Worm (Caenorhabditis elegans): ENCODE measurements around the gene Y37E11B.7.

The Y37E11B.7 gene

ce11 chrIV:3613022-3613605 is 13.2 kb upstream of the Y37E11B.7 start, which contains the start of gene ltah-1.2:
Gene ltah-1.2, minus strand, starts transcription at chrIV:3613072.
- TF ChIP-seq egl-43 (GFP tag; IDR thresholded peaks at IDR 0.05) (0 out of 2 replicates have a peak, but pooled peaks have one; percentile 40), nhr-77 (tag; optimal IDR thresholded peaks at IDR 0.05) (peak; percentile 5), F44E2.7 (GFP tag; IDR thresholded peaks at IDR 0.05) (no peak), tra-1 (GFP tag; IDR thresholded peaks at IDR 0.05) (peak; percentile 70; the same call in 1 of the 2 replicates), F10B5.3 (tag; optimal IDR thresholded peaks at IDR 0.05) (no peak), hlh-30 (tag; optimal IDR thresholded peaks at IDR 0.05; ENCODE audit: insufficient read depth) (peak; percentile 56), set-16 (GFP tag; IDR thresholded peaks at IDR 0.05) (peak; percentile 52), nhr-28 (tag; optimal IDR thresholded peaks at IDR 0.05) (peak; percentile 31), Y75B8A.6 (GFP tag; IDR thresholded peaks at IDR 0.05) (no peak), nhr-11 (tag; optimal IDR thresholded peaks at IDR 0.05) (no peak), ztf-11 (tag; optimal IDR thresholded peaks at IDR 0.05) (no peak), dve-1 (tag; optimal IDR thresholded peaks at IDR 0.05; ENCODE audit: insufficient read depth) (peak; percentile 34), daf-16 (GFP tag; optimal IDR thresholded peaks at IDR 0.05) (no peak), daf-16 (tag; optimal IDR thresholded peaks at IDR 0.05) (peak; percentile 11), zip-2 (tag; optimal IDR thresholded peaks at IDR 0.05) (no peak), nhr-102 (tag; optimal IDR thresholded peaks at IDR 0.05) (peak; percentile 30), dmd-6 (GFP tag; IDR thresholded peaks at IDR 0.05) (peak; percentile 93), ceh-20 (GFP tag; IDR thresholded peaks at IDR 0.05) (0 out of 2 replicates have a peak, but pooled peaks have one; percentile 65), mdt-29 (GFP tag; IDR thresholded peaks at IDR 0.05) (peak; percentile 54; the same call in 1 of the 2 replicates), ctbp-1 (GFP tag; IDR thresholded peaks at IDR 0.05) (peak; percentile 40; the same call in 1 of the 2 replicates), lin-39 (tag; optimal IDR thresholded peaks at IDR 0.05) (no peak), T26A8.4 (GFP tag; IDR thresholded peaks at IDR 0.05) (0 out of 2 replicates have a peak, but pooled peaks have one; percentile 7), php-3 (GFP tag; IDR thresholded peaks at IDR 0.05) (peak; percentile 93), nhr-41 (GFP tag; IDR thresholded peaks at IDR 0.05) (0 out of 2 replicates have a peak, but pooled peaks have one; percentile 25), pqm-1 (tag; optimal IDR thresholded peaks at IDR 0.05) (peak; percentile 64), hlh-11 (tag; optimal IDR thresholded peaks at IDR 0.05) (peak; percentile 86), ZK546.5 (tag; optimal IDR thresholded peaks at IDR 0.05) (no peak), nhr-25 (tag; optimal IDR thresholded peaks at IDR 0.05; ENCODE audit: borderline replicate concordance, insufficient read depth) (no peak), hmg-1.1 (GFP tag; IDR thresholded peaks at IDR 0.05) (no peak), nhr-48 (tag; optimal IDR thresholded peaks at IDR 0.05) (peak; percentile 40), nhr-237 (tag; optimal IDR thresholded peaks at IDR 0.05) (no peak), lin-1 (GFP tag; IDR thresholded peaks at IDR 0.05) (no peak)

ce11 chrIV:3611845-3612244 is 11.9 kb upstream of the Y37E11B.7 start:
- TF ChIP-seq aly-2 (tag; optimal IDR thresholded peaks at IDR 0.05) (no peak), hlh-30 (tag; optimal IDR thresholded peaks at IDR 0.05; ENCODE audit: insufficient read depth) (peak; percentile 80), set-16 (GFP tag; IDR thresholded peaks at IDR 0.05) (peak; percentile 49; the same call in 1 of the 2 replicates), F37D6.2 (tag; optimal IDR thresholded peaks at IDR 0.05) (no peak), ceh-44 (GFP tag; IDR thresholded peaks at IDR 0.05) (no peak), nhr-42 (GFP tag; IDR thresholded peaks at IDR 0.05) (peak; percentile 59; the same call in 1 of the 2 replicates), F44E2.7 (GFP tag; IDR thresholded peaks at IDR 0.05) (no peak), mdt-29 (GFP tag; IDR thresholded peaks at IDR 0.05) (peak; percentile 65), spr-1 (tag; optimal IDR thresholded peaks at IDR 0.05) (peak; percentile 39), R02D3.7 (tag; optimal IDR thresholded peaks at IDR 0.05) (no peak), nhr-102 (tag; optimal IDR thresholded peaks at IDR 0.05) (peak; percentile 86), hif-1 (tag; optimal IDR thresholded peaks at IDR 0.05) (peak in 1 of 2 experiments; percentile 17), tra-1 (GFP tag; IDR thresholded peaks at IDR 0.05) (peak; percentile 82), madf-9 (GFP tag; conservative IDR thresholded peaks at IDR 0.05) (no peak), nhr-10 (tag; optimal IDR thresholded peaks at IDR 0.05) (peak; percentile 52), daf-16 (GFP tag; optimal IDR thresholded peaks at IDR 0.05) (peak in 1 of 2 experiments; percentile 71), daf-16 (tag; optimal IDR thresholded peaks at IDR 0.05) (peak; percentile 79), zfp-3 (GFP tag; conservative IDR thresholded peaks at IDR 0.05) (no peak), unc-62 (GFP tag; optimal IDR thresholded peaks at IDR 0.05 in 1 of 2) (no peak), unc-62 (tag; optimal IDR thresholded peaks at IDR 0.05) (no peak), D1046.2 (GFP tag; IDR thresholded peaks at IDR 0.05) (no peak), T20F7.1 (GFP tag; optimal IDR thresholded peaks at IDR 0.05) (no peak), lin-39 (tag; optimal IDR thresholded peaks at IDR 0.05) (no peak), ama-1 (optimal IDR thresholded peaks at IDR 0.05) (no peak), saeg-2 (GFP tag; IDR thresholded peaks at IDR 0.05) (peak; percentile 76; the same call in 1 of the 2 replicates), gei-8 (GFP tag; optimal IDR thresholded peaks at IDR 0.05) (peak; percentile 59)
